Worm (Caenorhabditis elegans) whole organism, early embryonic: ENCODE data around the gene mboa-1.

Experiments used
- B0310.2 ChIP-seq: sonication (generic microtip); optimal IDR thresholded peaks from 2 replicates; lab custom pipeline; 2016; ENCODE audit warnings: mild to moderate bottlenecking, missing genetic modification characterization, missing compliant biosample characterization
- F13C5.2 ChIP-seq: sonication (generic microtip); optimal IDR thresholded peaks from 2 replicates; lab custom pipeline; 2017; ENCODE audit warnings: mild to moderate bottlenecking, missing genetic modification characterization, inconsistent platforms, missing compliant biosample characterization
- ama-1 ChIP-seq: fragments of 150-350 bp; optimal IDR thresholded peaks from 2 replicates; lab custom pipeline; 2014
- ceh-13 ChIP-seq: fragments of 200-800 bp; sonication (Bioruptor generic); optimal IDR thresholded peaks from 2 replicates; lab custom pipeline; 2018; ENCODE audit warnings: mild to moderate bottlenecking, missing genetic modification characterization, missing compliant biosample characterization
- ceh-36 ChIP-seq: sonication (generic microtip); optimal IDR thresholded peaks from 2 replicates; lab custom pipeline; 2016; ENCODE audit warnings: missing genetic modification characterization, inconsistent platforms, missing compliant biosample characterization
- ets-7 ChIP-seq: sonication (generic microtip); optimal IDR thresholded peaks from 2 replicates; lab custom pipeline; 2016; ENCODE audit warnings: missing genotype, missing genetic modification characterization, missing compliant biosample characterization
- flt-1 ChIP-seq: fragments of 200-800 bp; sonication (Bioruptor generic); IDR thresholded peaks from 2 replicates; pipeline ENCODE4 v1.3.6; 2022; ENCODE audit warnings: missing genetic modification characterization, missing compliant biosample characterization
- hmbx-1 ChIP-seq: sonication (generic microtip); optimal IDR thresholded peaks from 2 replicates; lab custom pipeline; 2016; ENCODE audit warnings: mild to moderate bottlenecking, missing genetic modification characterization, missing compliant biosample characterization
- hmg-4 ChIP-seq: fragments of 200-800 bp; sonication (Bioruptor generic); optimal IDR thresholded peaks from 2 replicates; lab custom pipeline; 2018; ENCODE audit warnings: mild to moderate bottlenecking, missing genetic modification characterization, missing compliant biosample characterization
- hnd-1 ChIP-seq: sonication (generic microtip); optimal IDR thresholded peaks from 2 replicates; lab custom pipeline; 2016; ENCODE audit warnings: missing genetic modification characterization, missing compliant biosample characterization
- scrt-1 ChIP-seq: fragments of 200-800 bp; sonication (Bioruptor generic); IDR thresholded peaks from 2 replicates; pipeline ENCODE4 v1.3.6; 2022; ENCODE audit warnings: missing genetic modification characterization, missing compliant biosample characterization
- sea-1 ChIP-seq: fragments of 200-800 bp; sonication (Bioruptor generic); conservative IDR thresholded peaks from 2 replicates; pipeline ENCODE4 v1.3.6; 2022; ENCODE audit warnings: missing genetic modification characterization, missing compliant biosample characterization
- tbx-11 ChIP-seq: fragments of 200-800 bp; sonication (Bioruptor generic); IDR thresholded peaks from 2 replicates; pipeline ENCODE4 v1.3.6; 2022; ENCODE audit warnings: missing genetic modification characterization, missing compliant biosample characterization
- tra-4 ChIP-seq: sonication (generic microtip); optimal IDR thresholded peaks from 2 replicates; lab custom pipeline; 2017; ENCODE audit warnings: missing genetic modification characterization, missing compliant biosample characterization

DNA sequence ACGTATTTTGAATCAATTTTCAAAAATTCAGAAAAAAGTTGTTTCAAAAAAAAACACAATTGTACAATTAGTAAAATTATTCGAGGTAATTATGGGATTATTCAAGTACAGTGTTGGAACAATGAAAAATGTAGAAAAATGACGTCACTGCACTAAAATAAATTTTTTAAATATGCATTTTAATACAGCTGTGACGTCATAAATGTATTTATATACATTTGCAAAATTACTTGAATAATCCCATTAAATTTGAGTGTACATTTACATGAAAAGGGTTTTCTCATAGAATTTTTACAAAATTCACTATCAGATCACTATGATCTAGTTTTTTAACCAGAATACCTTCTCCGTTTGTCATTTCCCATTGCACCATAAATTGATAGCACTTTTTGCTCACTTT, 42.0 kb upstream of the mboa-1 start:
- TF ChIP-seq tbx-11 (GFP tag; lab: Robert Waterston, UW) (no peak), hmg-4 (GFP tag; lab: Kevin White, UChicago) (no peak), sea-1 (GFP tag; lab: Robert Waterston, UW) (no peak), flt-1 (GFP tag; lab: Robert Waterston, UW) (no peak), hmbx-1 (tag; lab: Kevin White, UChicago) (no peak), ets-7 (no peak), ama-1 (lab: Kevin White, UChicago) (no peak), scrt-1 (GFP tag; lab: Robert Waterston, UW) (no peak), B0310.2 (tag; lab: Kevin White, UChicago) (no peak), ceh-36 (tag; lab: Kevin White, UChicago) (no peak), hnd-1 (tag; lab: Kevin White, UChicago) (no peak), ceh-13 (GFP tag; lab: Kevin White, UChicago) (no peak), tra-4 (no peak), F13C5.2 (tag; lab: Kevin White, UChicago) (no peak)
